Worm (Caenorhabditis elegans) whole organism, L1 larva: ENCODE results near the gene ZK938.3.

Experiments used
- F16B12.6 ChIP-seq: fragments of 150-350 bp; optimal IDR thresholded peaks from 2 replicates; lab custom pipeline; 2014; ENCODE audit warnings: missing biosample characterization, missing genetic modification characterization
- ceh-82 ChIP-seq, 3 experiments: fragments of 150-350 bp in 1 of 3; sonication (generic microtip) in 2 of 3; optimal IDR thresholded peaks; 2 replicates each; lab custom pipeline; 2014 to 2017; ENCODE audit warnings: missing biosample characterization in 3 of 3, missing genetic modification characterization in 3 of 3
- egl-27 ChIP-seq, 2 experiments: fragments of 150-350 bp in 1 of 2; sonication (generic microtip); optimal IDR thresholded peaks; 3 replicates each; lab custom pipeline; 2017 to 2018; ENCODE audit warnings: missing biosample characterization in 2 of 2, missing genetic modification characterization in 2 of 2, missing genetic modification reagents in 2 of 2
- elt-3 ChIP-seq, 6 experiments: fragments of 150-350 bp in 1 of 6; sonication (generic microtip); optimal IDR thresholded peaks; 2 replicates each; lab custom pipeline; 2017 to 2018; ENCODE audit warnings: missing biosample characterization in 6 of 6, missing genetic modification characterization in 6 of 6, inconsistent platforms in 1 of 6
- fkh-10 ChIP-seq: sonication (generic microtip); optimal IDR thresholded peaks from 2 replicates; lab custom pipeline; 2017; ENCODE audit warnings: missing biosample characterization, missing genetic modification reagents, missing genetic modification characterization
- nhr-11 ChIP-seq: fragments of 150-350 bp; optimal IDR thresholded peaks from 2 replicates; lab custom pipeline; 2014; ENCODE audit warnings: missing biosample characterization, missing genetic modification characterization
- nhr-237 ChIP-seq: fragments of 150-350 bp; optimal IDR thresholded peaks from 2 replicates; lab custom pipeline; 2014; ENCODE audit warnings: missing biosample characterization, missing genetic modification characterization
- pqm-1 ChIP-seq: sonication (generic microtip); optimal IDR thresholded peaks from 3 replicates; lab custom pipeline; 2017; ENCODE audit warnings: missing biosample characterization, missing genetic modification characterization
- rnt-1 ChIP-seq: sonication (generic microtip); optimal IDR thresholded peaks from 2 replicates; lab custom pipeline; 2016; ENCODE audit warnings: mild to moderate bottlenecking, missing genetic modification characterization, moderate library complexity, missing compliant biosample characterization
- snpc-4 ChIP-seq: fragments of 150-350 bp; optimal IDR thresholded peaks from 2 replicates; lab custom pipeline; 2014; ENCODE audit warnings: missing biosample characterization, missing genetic modification characterization
- unc-62 ChIP-seq: fragments of 150-350 bp; optimal IDR thresholded peaks from 2 replicates; lab custom pipeline; 2014; ENCODE audit warnings: missing biosample characterization, missing genetic modification reagents, missing genetic modification characterization
- ztf-11 ChIP-seq, 2 experiments: sonication (generic microtip); optimal IDR thresholded peaks; 2 replicates each; lab custom pipeline; 2016 to 2017; ENCODE audit warnings: missing genetic modification characterization in 2 of 2, missing biosample characterization in 1 of 2, missing compliant biosample characterization in 1 of 2

- TF ChIP-seq nhr-11 (tag; lab: Kevin White, UChicago) (no peak), ceh-82 (tag; optimal IDR thresholded peaks at IDR 0.05; lab: Kevin White, UChicago) (no peak), nhr-237 (tag; lab: Kevin White, UChicago) (no peak), elt-3 (tag; optimal IDR thresholded peaks at IDR 0.05; lab: Kevin White, UChicago) (no peak), ztf-11 (tag; optimal IDR thresholded peaks at IDR 0.05; lab: Kevin White, UChicago) (no peak), F16B12.6 (tag; lab: Kevin White, UChicago) (no peak), snpc-4 (tag; lab: Kevin White, UChicago) (no peak), egl-27 (tag; optimal IDR thresholded peaks at IDR 0.05; lab: Kevin White, UChicago) (no peak), fkh-10 (GFP tag; lab: Kevin White, UChicago) (no peak), pqm-1 (tag; lab: Kevin White, UChicago) (no peak), unc-62 (GFP tag; lab: Kevin White, UChicago) (no peak), rnt-1 (tag; lab: Kevin White, UChicago) (no peak)
These were observed 17.2 kb upstream of the ZK938.3 start, which contains the start of gene ZK938.10 for ce11 chrII:9850945-9851344.
